Worm (Caenorhabditis elegans): ENCODE data around the gene igcm-1.

- TF ChIP-seq hlh-8 (tag; optimal IDR thresholded peaks at IDR 0.05) (no peak), fkh-10 (GFP tag; optimal IDR thresholded peaks at IDR 0.05) (no peak)
Measured at ce11 chrX:823736-824135, 27.6 kb downstream of the igcm-1 start.

All from whole organism, late embryonic.